Fruit fly (Drosophila melanogaster) whole organism, wandering third instar larva: ENCODE results near the gene REPTOR-BP.

ENCODE experiments used
- Myc ChIP-seq: fragments of >200 bp; optimal IDR thresholded peaks from 2 replicates; lab custom pipeline; 2017
- rgr ChIP-seq: fragments of 200-800 bp; sonication (Bioruptor generic); optimal IDR thresholded peaks from 3 replicates; lab custom pipeline; 2016; ENCODE audit warnings: missing biosample characterization, mild to moderate bottlenecking, missing genetic modification characterization
- woc ChIP-seq: sonication (Bioruptor generic); optimal IDR thresholded peaks from 2 replicates; lab custom pipeline; 2016; ENCODE audit warnings: missing biosample characterization, mild to moderate bottlenecking, missing genetic modification characterization

dm6 chr2L:10301918-10302317, 38.0 kb downstream of the REPTOR-BP start, which contains the start of gene CG13138:
- no peak for TF ChIP-seq woc (GFP tag; lab: Kevin White, UChicago)
- TF ChIP-seq Myc (lab: Kevin White, UChicago), result no peak
- TF ChIP-seq rgr (GFP tag; lab: Kevin White, UChicago), result no peak
